Fruit fly (Drosophila melanogaster) whole organism, adult: ENCODE data around the gene MED15.

Experiments used
- CG11617 ChIP-seq: fragments of 200-800 bp; sonication (Bioruptor generic); optimal IDR thresholded peaks from 2 replicates; lab custom pipeline; 2017; ENCODE audit warnings: mild to moderate bottlenecking, missing biosample characterization, missing genetic modification reagents, missing genetic modification characterization
- CG12768 ChIP-seq: fragments of 200-800 bp; sonication (Bioruptor generic); optimal IDR thresholded peaks from 2 replicates; lab custom pipeline; 2017; ENCODE audit warnings: missing biosample characterization, missing genetic modification characterization, mild to moderate bottlenecking, moderate library complexity, missing genetic modification reagents
- CG14711 ChIP-seq: fragments of 200-800 bp; sonication (Bioruptor generic); optimal IDR thresholded peaks from 2 replicates; lab custom pipeline; 2018; ENCODE audit warnings: missing biosample characterization, mild to moderate bottlenecking, missing genetic modification characterization, moderate library complexity
- CG1620 ChIP-seq: fragments of 200-800 bp; sonication (Bioruptor generic); optimal IDR thresholded peaks from 2 replicates; lab custom pipeline; 2016; ENCODE audit warnings: missing biosample characterization, missing genetic modification characterization
- CG33017 ChIP-seq: fragments of 200-800 bp; sonication (Bioruptor generic); optimal IDR thresholded peaks from 2 replicates; lab custom pipeline; 2018; ENCODE audit warnings: missing biosample characterization, mild to moderate bottlenecking, missing genetic modification characterization, moderate library complexity
- CG5204 ChIP-seq: fragments of 200-800 bp; sonication (Bioruptor generic); optimal IDR thresholded peaks from 2 replicates; lab custom pipeline; 2016; ENCODE audit warnings: missing biosample characterization, missing genetic modification characterization
- CG7045 ChIP-seq: fragments of 200-800 bp; sonication (Bioruptor generic); optimal IDR thresholded peaks from 2 replicates; lab custom pipeline; 2017; ENCODE audit warnings: missing biosample characterization, mild to moderate bottlenecking, missing genetic modification characterization
- CG7101 ChIP-seq: fragments of 200-800 bp; sonication (Bioruptor generic); optimal IDR thresholded peaks from 2 replicates; lab custom pipeline; 2018; ENCODE audit warnings: missing biosample characterization, mild to moderate bottlenecking, missing genetic modification characterization, moderate library complexity
- Clk ChIP-seq: fragments of 200-800 bp; sonication (Bioruptor generic); optimal IDR thresholded peaks from 2 replicates; lab custom pipeline; 2017; ENCODE audit warnings: missing biosample characterization, missing genetic modification characterization
- Crg-1 ChIP-seq: fragments of 200-800 bp; sonication (Bioruptor generic); optimal IDR thresholded peaks from 2 replicates; lab custom pipeline; 2016; ENCODE audit warnings: missing biosample characterization, missing genetic modification characterization
- Hr96 ChIP-seq: fragments of 200-800 bp; sonication (Bioruptor generic); optimal IDR thresholded peaks from 2 replicates; lab custom pipeline; 2016; ENCODE audit warnings: missing biosample characterization, missing genetic modification characterization
- Mnt ChIP-seq: fragments of 200-800 bp; sonication (Bioruptor generic); optimal IDR thresholded peaks from 2 replicates; lab custom pipeline; 2016; ENCODE audit warnings: missing biosample characterization, mild to moderate bottlenecking, missing genetic modification characterization
- bab1 ChIP-seq: fragments of 200-800 bp; sonication (Bioruptor generic); optimal IDR thresholded peaks from 3 replicates; lab custom pipeline; 2019; ENCODE audit warnings: missing biosample characterization, mild to moderate bottlenecking, missing genetic modification characterization, moderate library complexity
- cic ChIP-seq: fragments of 200-800 bp; sonication (Bioruptor generic); optimal IDR thresholded peaks from 2 replicates; lab custom pipeline; 2017; ENCODE audit warnings: missing biosample characterization, mild to moderate bottlenecking, missing genetic modification characterization, moderate library complexity
- cnc ChIP-seq, 2 experiments: fragments of >200 bp; optimal IDR thresholded peaks; 2 replicates each; lab custom pipeline; 2017
- kay ChIP-seq: fragments of 200-800 bp; sonication (Bioruptor generic); peaks from one replicate; lab custom pipeline; 2016; ENCODE audit warnings: missing biosample characterization, missing genetic modification characterization, borderline replicate concordance
- ovo ChIP-seq: fragments of 200-800 bp; sonication (Bioruptor generic); optimal IDR thresholded peaks from 2 replicates; lab custom pipeline; 2016; ENCODE audit warnings: missing biosample characterization, missing genetic modification characterization
- pad ChIP-seq: fragments of 200-800 bp; sonication (Bioruptor generic); optimal IDR thresholded peaks from 3 replicates; lab custom pipeline; 2017; ENCODE audit warnings: missing biosample characterization, missing genetic modification characterization, mild to moderate bottlenecking, moderate library complexity, missing genetic modification reagents
- tj ChIP-seq: fragments of 200-800 bp; sonication (Bioruptor generic); optimal IDR thresholded peaks from 3 replicates; lab custom pipeline; 2017; ENCODE audit warnings: missing biosample characterization, mild to moderate bottlenecking, missing genetic modification characterization, moderate library complexity
- toe ChIP-seq: fragments of 200-800 bp; sonication (Bioruptor generic); optimal IDR thresholded peaks from 2 replicates; lab custom pipeline; 2016; ENCODE audit warnings: missing biosample characterization, missing genetic modification characterization

The MED15 gene

dm6 chr2L:484281-484943, 11.6 kb downstream of the MED15 start:
- TF ChIP-seq Hr96 (no peak), CG7045 (GFP tag; lab: Kevin White, UChicago) (peak; percentile 26), Clk (no peak), CG1620 (GFP tag; lab: Kevin White, UChicago) (no peak), pad (GFP tag; lab: Kevin White, UChicago) (peak; percentile 26), cic (GFP tag; lab: Kevin White, UChicago) (peak; percentile 97), cnc (optimal IDR thresholded peaks at IDR 0.05; lab: Kevin White, UChicago) (no peak), CG7101 (tag; lab: Kevin White, UChicago) (no peak), bab1 (GFP tag; lab: Kevin White, UChicago) (no peak), Crg-1 (GFP tag; lab: Kevin White, UChicago) (no peak), CG14711 (tag; lab: Kevin White, UChicago) (no peak), CG33017 (tag; lab: Kevin White, UChicago) (no peak), toe (GFP tag; lab: Kevin White, UChicago) (no peak), CG11617 (GFP tag; lab: Kevin White, UChicago) (no peak), ovo (GFP tag; lab: Kevin White, UChicago) (peak; percentile 32), kay (GFP tag; lab: Kevin White, UChicago) (peak; percentile 92), tj (peak; percentile 17), CG12768 (GFP tag; lab: Kevin White, UChicago) (peak; percentile 71), Mnt (peak; percentile 83), CG5204 (no peak)

DNA sequence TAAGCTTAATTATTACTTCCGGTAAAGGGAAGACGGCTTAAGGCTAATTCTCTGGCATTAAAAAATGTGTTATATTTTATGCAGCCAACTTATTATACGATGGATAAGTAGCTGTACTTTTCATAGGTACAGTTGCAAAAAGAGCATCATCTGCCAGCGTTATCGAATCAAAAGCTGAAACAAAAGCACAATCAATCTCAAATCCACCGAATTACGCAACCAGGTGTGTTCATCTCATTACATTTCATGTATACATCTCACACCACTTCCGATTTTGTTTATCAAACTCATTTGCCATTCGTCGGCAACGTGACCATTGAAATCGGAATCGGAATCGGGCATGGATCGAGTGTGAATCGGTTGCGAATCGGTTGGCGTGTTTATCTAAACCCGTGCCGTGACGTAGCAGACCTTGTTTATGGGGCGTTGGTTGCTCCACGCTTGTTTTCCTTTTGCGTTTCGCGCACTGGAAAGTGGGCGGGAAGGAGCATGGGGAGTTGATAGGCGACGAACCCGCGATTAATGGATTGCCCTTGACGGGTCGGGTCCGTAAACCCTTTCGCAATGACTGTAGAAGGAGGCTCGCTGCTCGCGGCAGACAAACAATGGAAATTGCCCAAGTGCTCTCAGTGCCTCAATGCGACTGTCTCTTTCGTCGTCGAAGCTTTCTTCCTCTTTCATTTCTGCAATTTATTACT, 12.5 kb downstream of the MED15 start:
- TF ChIP-seq toe (GFP tag; lab: Kevin White, UChicago) (peak; percentile 68), Hr96 (no peak)

dm6 chr2L:485825-486240, 13.0 kb downstream of the MED15 start:
- peak; percentile 78 for TF ChIP-seq pad (GFP tag; lab: Kevin White, UChicago)
- peak; percentile 94 for TF ChIP-seq Mnt
- TF ChIP-seq cnc (optimal IDR thresholded peaks at IDR 0.05; lab: Kevin White, UChicago), result no peak
- peak; percentile 92 for TF ChIP-seq CG7101 (tag; lab: Kevin White, UChicago)
- TF ChIP-seq CG33017 (tag; lab: Kevin White, UChicago), result peak; percentile 79
- no peak for TF ChIP-seq toe (GFP tag; lab: Kevin White, UChicago)
- peak; percentile 99 for TF ChIP-seq cic (GFP tag; lab: Kevin White, UChicago)
- TF ChIP-seq ovo (GFP tag; lab: Kevin White, UChicago), result peak; percentile 99
- peak; percentile 93 for TF ChIP-seq kay (GFP tag; lab: Kevin White, UChicago)
- peak; percentile 99 for TF ChIP-seq Crg-1 (GFP tag; lab: Kevin White, UChicago)
- peak; percentile 68 for TF ChIP-seq CG7045 (GFP tag; lab: Kevin White, UChicago)
- TF ChIP-seq Hr96, result peak; percentile 86
- TF ChIP-seq CG11617 (GFP tag; lab: Kevin White, UChicago), result peak; percentile 91
- TF ChIP-seq tj, result peak; percentile 28
- TF ChIP-seq CG1620 (GFP tag; lab: Kevin White, UChicago), result peak; percentile 89
- peak; percentile 96 for TF ChIP-seq CG12768 (GFP tag; lab: Kevin White, UChicago)
- peak; percentile 68 for TF ChIP-seq CG14711 (tag; lab: Kevin White, UChicago)
- peak; percentile 76 for TF ChIP-seq Clk
- TF ChIP-seq CG5204, result peak; percentile 68
- no peak for TF ChIP-seq bab1 (GFP tag; lab: Kevin White, UChicago)

dm6 chr2L:487171-487570, 14.4 kb downstream of the MED15 start:
- no peak for TF ChIP-seq toe (GFP tag; lab: Kevin White, UChicago)
- TF ChIP-seq bab1 (GFP tag; lab: Kevin White, UChicago), result no peak
- no peak for TF ChIP-seq CG12768 (GFP tag; lab: Kevin White, UChicago)

- TF ChIP-seq CG14711 (tag; lab: Kevin White, UChicago), result no peak
- no peak for TF ChIP-seq ovo (GFP tag; lab: Kevin White, UChicago)
- peak; percentile 91 for TF ChIP-seq kay (GFP tag; lab: Kevin White, UChicago)
- peak; percentile 11 for TF ChIP-seq toe (GFP tag; lab: Kevin White, UChicago)
- TF ChIP-seq pad (GFP tag; lab: Kevin White, UChicago), result no peak
- peak; percentile 2 for TF ChIP-seq CG7045 (GFP tag; lab: Kevin White, UChicago)
- TF ChIP-seq CG12768 (GFP tag; lab: Kevin White, UChicago), result peak; percentile 75
- TF ChIP-seq cic (GFP tag; lab: Kevin White, UChicago), result no peak
Measured at dm6 chr2L:487719-488547, 15.1 kb downstream of the MED15 start.
